Worm (Caenorhabditis elegans) whole organism, L3 larva: Measurements from ENCODE around the gene F32A11.1.

Experiments
- R02D3.7 ChIP-seq: fragments of 150-350 bp; optimal IDR thresholded peaks from 2 replicates; lab custom pipeline; 2014; ENCODE audit warnings: missing biosample characterization, missing genetic modification characterization
- ZK546.5 ChIP-seq: sonication (generic microtip); optimal IDR thresholded peaks from 2 replicates; lab custom pipeline; 2017; ENCODE audit warnings: missing biosample characterization, missing genetic modification characterization
- aly-2 ChIP-seq: fragments of 150-350 bp; optimal IDR thresholded peaks from 2 replicates; lab custom pipeline; 2014; ENCODE audit warnings: missing biosample characterization, missing genetic modification characterization
- ama-1 ChIP-seq: fragments of 150-350 bp; optimal IDR thresholded peaks from 2 replicates; lab custom pipeline; 2018
- ceh-28 ChIP-seq: fragments of 150-350 bp; optimal IDR thresholded peaks from 2 replicates; lab custom pipeline; 2014; ENCODE audit warnings: missing biosample characterization, missing genetic modification reagents, missing genetic modification characterization
- ceh-82 ChIP-seq: fragments of 150-350 bp; optimal IDR thresholded peaks from 2 replicates; lab custom pipeline; 2014; ENCODE audit warnings: missing biosample characterization, missing genetic modification characterization
- ceh-9 ChIP-seq: sonication (generic microtip); optimal IDR thresholded peaks from 2 replicates; lab custom pipeline; 2018; ENCODE audit warnings: missing biosample characterization, missing genetic modification characterization
- daf-12 ChIP-seq: fragments of 150-350 bp; optimal IDR thresholded peaks from 2 replicates; lab custom pipeline; 2014; ENCODE audit warnings: missing biosample characterization, missing genetic modification reagents, missing genetic modification characterization
- egl-27 ChIP-seq: sonication (generic microtip); optimal IDR thresholded peaks from 4 replicates; lab custom pipeline; 2017; ENCODE audit warnings: missing biosample characterization, missing genetic modification reagents, missing genetic modification characterization
- egl-5 ChIP-seq: fragments of 150-350 bp; optimal IDR thresholded peaks from 2 replicates; lab custom pipeline; 2017; ENCODE audit warnings: missing biosample characterization, missing genetic modification reagents, missing genetic modification characterization, inconsistent platforms
- elt-1 ChIP-seq: fragments of 150-350 bp; optimal IDR thresholded peaks from 2 replicates; lab custom pipeline; 2014; ENCODE audit warnings: missing biosample characterization, missing genetic modification characterization
- elt-2 ChIP-seq: sonication (generic microtip); optimal IDR thresholded peaks from 2 replicates; lab custom pipeline; 2016; ENCODE audit warnings: missing genetic modification reagents, mild to moderate bottlenecking, missing genetic modification characterization, missing compliant biosample characterization
- elt-3 ChIP-seq, 3 experiments: fragments of 150-350 bp in 1 of 3; sonication (generic microtip) in 2 of 3; optimal IDR thresholded peaks; 2 replicates in 2 of 3; 4 replicates in 1 of 3; lab custom pipeline; 2014 to 2017; ENCODE audit warnings: missing biosample characterization in 3 of 3, missing genetic modification characterization in 3 of 3
- eor-1 ChIP-seq, 2 experiments: fragments of 150-350 bp; optimal IDR thresholded peaks; 2 replicates each; lab custom pipeline; 2014 to 2018; ENCODE audit warnings: missing biosample characterization in 2 of 2, missing genetic modification characterization in 2 of 2
- fkh-10 ChIP-seq: sonication (generic microtip); optimal IDR thresholded peaks from 2 replicates; lab custom pipeline; 2017; ENCODE audit warnings: missing biosample characterization, missing genetic modification reagents, missing genetic modification characterization
- fkh-2 ChIP-seq: fragments of 150-350 bp; optimal IDR thresholded peaks from 2 replicates; lab custom pipeline; 2014; ENCODE audit warnings: missing biosample characterization, missing genetic modification reagents, missing genetic modification characterization
- fos-1 ChIP-seq: fragments of 150-350 bp; optimal IDR thresholded peaks from 2 replicates; lab custom pipeline; 2014; ENCODE audit warnings: missing biosample characterization, missing genetic modification characterization
- hmg-11 ChIP-seq: sonication (generic microtip); optimal IDR thresholded peaks from 2 replicates; lab custom pipeline; 2016; ENCODE audit warnings: missing genetic modification characterization, missing compliant biosample characterization
- jun-1 ChIP-seq: fragments of 150-350 bp; optimal IDR thresholded peaks from 2 replicates; lab custom pipeline; 2014; ENCODE audit warnings: missing biosample characterization, missing genetic modification reagents, missing genetic modification characterization
- lin-15B ChIP-seq: fragments of 150-350 bp; optimal IDR thresholded peaks from 2 replicates; lab custom pipeline; 2014; ENCODE audit warnings: missing biosample characterization, missing genetic modification characterization
- lin-39 ChIP-seq: fragments of 150-350 bp; optimal IDR thresholded peaks from 2 replicates; lab custom pipeline; 2018; ENCODE audit warnings: missing biosample characterization, missing genetic modification reagents, missing genetic modification characterization
- lsy-12 ChIP-seq: sonication (generic microtip); optimal IDR thresholded peaks from 2 replicates; lab custom pipeline; 2016; ENCODE audit warnings: mild to moderate bottlenecking, missing genetic modification characterization, missing compliant biosample characterization
- mdl-1 ChIP-seq: fragments of 150-350 bp; optimal IDR thresholded peaks from 2 replicates; lab custom pipeline; 2014; ENCODE audit warnings: missing biosample characterization, missing genetic modification characterization
- mml-1 ChIP-seq: fragments of 150-350 bp; sonication (generic microtip); optimal IDR thresholded peaks from 3 replicates; lab custom pipeline; 2014; ENCODE audit warnings: missing biosample characterization, missing genetic modification characterization
- nfya-1 ChIP-seq: sonication (generic microtip); optimal IDR thresholded peaks from 2 replicates; lab custom pipeline; 2017; ENCODE audit warnings: missing genetic modification characterization, mild to moderate bottlenecking, missing compliant biosample characterization, antibody characterized with exemption, moderate library complexity; ENCODE audit not compliant: insufficient read depth
- nhr-11 ChIP-seq: fragments of 150-350 bp; optimal IDR thresholded peaks from 2 replicates; lab custom pipeline; 2014; ENCODE audit warnings: missing biosample characterization, missing genetic modification characterization
- nhr-12 ChIP-seq: fragments of 150-350 bp; optimal IDR thresholded peaks from 2 replicates; lab custom pipeline; 2014; ENCODE audit warnings: missing biosample characterization, missing genetic modification characterization
- nhr-23 ChIP-seq: fragments of 150-350 bp; optimal IDR thresholded peaks from 2 replicates; lab custom pipeline; 2014; ENCODE audit warnings: missing biosample characterization, missing genetic modification reagents, missing genetic modification characterization
- nhr-237 ChIP-seq: fragments of 150-350 bp; optimal IDR thresholded peaks from 2 replicates; lab custom pipeline; 2014; ENCODE audit warnings: missing biosample characterization, missing genetic modification characterization
- nhr-25 ChIP-seq: sonication (generic microtip); optimal IDR thresholded peaks from 2 replicates; lab custom pipeline; 2017; ENCODE audit warnings: missing biosample characterization, missing genetic modification characterization
- nhr-28 ChIP-seq: fragments of 150-350 bp; optimal IDR thresholded peaks from 2 replicates; lab custom pipeline; 2014; ENCODE audit warnings: missing biosample characterization, missing genetic modification characterization
- nhr-67 ChIP-seq: fragments of 150-350 bp; optimal IDR thresholded peaks from 2 replicates; lab custom pipeline; 2014; ENCODE audit warnings: missing biosample characterization, missing genetic modification characterization
- nhr-76 ChIP-seq: fragments of 150-350 bp; sonication (generic microtip); optimal IDR thresholded peaks from 5 replicates; lab custom pipeline; 2014; ENCODE audit warnings: missing biosample characterization, missing genetic modification characterization
- nhr-77 ChIP-seq: fragments of 150-350 bp; optimal IDR thresholded peaks from 2 replicates; lab custom pipeline; 2014; ENCODE audit warnings: missing biosample characterization, missing genetic modification characterization
- pha-4 ChIP-seq: fragments of 150-350 bp; optimal IDR thresholded peaks from 2 replicates; lab custom pipeline; 2014; ENCODE audit warnings: missing biosample characterization, missing genetic modification reagents, missing genetic modification characterization
- pqm-1 ChIP-seq: fragments of 150-350 bp; optimal IDR thresholded peaks from 2 replicates; lab custom pipeline; 2017; ENCODE audit warnings: missing biosample characterization, missing genetic modification characterization, inconsistent platforms
- skn-1 ChIP-seq: fragments of 150-350 bp; optimal IDR thresholded peaks from 2 replicates; lab custom pipeline; 2014; ENCODE audit warnings: missing biosample characterization, missing genetic modification characterization
- snpc-4 ChIP-seq: fragments of 150-350 bp; optimal IDR thresholded peaks from 2 replicates; lab custom pipeline; 2014; ENCODE audit warnings: missing biosample characterization, missing genetic modification characterization
- tbx-2 ChIP-seq: sonication (generic microtip); optimal IDR thresholded peaks from 2 replicates; lab custom pipeline; 2016; ENCODE audit warnings: mild to moderate bottlenecking, missing genetic modification characterization, missing compliant biosample characterization
- unc-62 ChIP-seq: fragments of 150-350 bp; sonication (generic microtip); optimal IDR thresholded peaks from 4 replicates; lab custom pipeline; 2014; ENCODE audit warnings: missing biosample characterization, missing genetic modification reagents, missing genetic modification characterization
- zag-1 ChIP-seq: fragments of 150-350 bp; optimal IDR thresholded peaks from 2 replicates; lab custom pipeline; 2014; ENCODE audit warnings: missing biosample characterization, missing genetic modification characterization
- ztf-11 ChIP-seq: fragments of 150-350 bp; optimal IDR thresholded peaks from 2 replicates; lab custom pipeline; 2014; ENCODE audit warnings: missing biosample characterization, missing genetic modification characterization
- ztf-4 ChIP-seq: fragments of 150-350 bp; optimal IDR thresholded peaks from 2 replicates; lab custom pipeline; 2014; ENCODE audit warnings: missing biosample characterization, missing genetic modification characterization

F32A11.1 gene

ce11 chrII:13189363-13189762 is 32.2 kb downstream of the F32A11.1 start:
- TF ChIP-seq hmg-11 (tag; lab: Kevin White, UChicago) = peak; percentile 35
- TF ChIP-seq lin-39 (tag; lab: Kevin White, UChicago) = peak; percentile 86
- peak; percentile 79 for TF ChIP-seq pha-4
- TF ChIP-seq fkh-2 = no peak
- no peak for TF ChIP-seq nhr-77 (tag; lab: Kevin White, UChicago)
- TF ChIP-seq nhr-25 (tag; lab: Kevin White, UChicago) = peak; percentile 61
- peak; percentile 7 for TF ChIP-seq egl-5 (tag; lab: Kevin White, UChicago)
- no peak for TF ChIP-seq lsy-12 (tag; lab: Kevin White, UChicago)
- TF ChIP-seq daf-12 (tag; lab: Kevin White, UChicago) = no peak
- no peak for TF ChIP-seq nhr-28 (tag; lab: Kevin White, UChicago)
- no peak for TF ChIP-seq aly-2 (tag; lab: Kevin White, UChicago)
- no peak for TF ChIP-seq nhr-67 (tag; lab: Kevin White, UChicago)
- TF ChIP-seq snpc-4 (tag; lab: Kevin White, UChicago) = peak; percentile 8
- peak; percentile 70 for TF ChIP-seq unc-62 (GFP tag; lab: Kevin White, UChicago)
- peak; percentile 14 for TF ChIP-seq lin-15B (tag; lab: Kevin White, UChicago)

DNA sequence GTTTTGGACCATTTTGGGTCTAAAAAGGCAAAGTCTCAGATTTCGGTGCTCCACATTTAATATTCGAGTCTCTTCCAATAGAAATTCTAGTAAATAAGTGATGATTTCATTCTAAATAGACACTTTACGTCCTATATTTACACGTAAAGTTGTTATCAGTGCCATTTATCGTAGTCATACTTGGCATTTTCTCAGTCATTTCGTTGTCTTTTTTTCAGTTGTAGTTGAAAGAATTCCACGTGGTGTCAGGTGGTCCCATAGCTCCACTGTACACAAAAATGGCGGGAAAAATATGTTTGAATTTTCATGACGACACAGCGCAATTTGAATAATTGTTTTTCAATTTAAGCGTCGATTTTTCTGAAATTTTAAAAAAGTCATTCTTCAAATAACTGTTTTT is 33.3 kb downstream of the F32A11.1 start:
- no peak for TF ChIP-seq ztf-4 (tag; lab: Kevin White, UChicago)
- TF ChIP-seq pqm-1 (tag; lab: Kevin White, UChicago) = peak; percentile 58
- TF ChIP-seq skn-1 = no peak
- no peak for TF ChIP-seq fos-1
- TF ChIP-seq elt-2 (tag; lab: Kevin White, UChicago) = peak; percentile 70
- TF ChIP-seq snpc-4 (tag; lab: Kevin White, UChicago) = no peak
- TF ChIP-seq nhr-67 (tag; lab: Kevin White, UChicago) = no peak
- TF ChIP-seq jun-1 (tag; lab: Kevin White, UChicago) = no peak
- TF ChIP-seq nhr-28 (tag; lab: Kevin White, UChicago) = no peak
- TF ChIP-seq tbx-2 (tag; lab: Kevin White, UChicago) = no peak
- TF ChIP-seq fkh-2 = no peak
- no peak for TF ChIP-seq hmg-11 (tag; lab: Kevin White, UChicago)
- peak; percentile 37 for TF ChIP-seq pha-4
- TF ChIP-seq, all 47 proteins: peak for 3

ce11 chrII:13193563-13194103 is 36.5 kb downstream of the F32A11.1 start:
- TF ChIP-seq ZK546.5 (tag; lab: Kevin White, UChicago) = no peak
- TF ChIP-seq elt-2 (tag; lab: Kevin White, UChicago) = no peak
- TF ChIP-seq fkh-2 = no peak
- TF ChIP-seq unc-62 (GFP tag; lab: Kevin White, UChicago) = no peak
- no peak for TF ChIP-seq nhr-28 (tag; lab: Kevin White, UChicago)
- TF ChIP-seq nhr-76 (tag; lab: Kevin White, UChicago) = no peak
- no peak for TF ChIP-seq pha-4
- no peak for TF ChIP-seq ceh-9
- no peak for TF ChIP-seq ztf-11 (tag; lab: Kevin White, UChicago)
- TF ChIP-seq nhr-67 (tag; lab: Kevin White, UChicago) = no peak
- no peak for TF ChIP-seq zag-1 (tag; lab: Kevin White, UChicago)
- no peak for TF ChIP-seq tbx-2 (tag; lab: Kevin White, UChicago)
- TF ChIP-seq nhr-237 = no peak
- TF ChIP-seq, all 47 proteins: peak for 0

DNA sequence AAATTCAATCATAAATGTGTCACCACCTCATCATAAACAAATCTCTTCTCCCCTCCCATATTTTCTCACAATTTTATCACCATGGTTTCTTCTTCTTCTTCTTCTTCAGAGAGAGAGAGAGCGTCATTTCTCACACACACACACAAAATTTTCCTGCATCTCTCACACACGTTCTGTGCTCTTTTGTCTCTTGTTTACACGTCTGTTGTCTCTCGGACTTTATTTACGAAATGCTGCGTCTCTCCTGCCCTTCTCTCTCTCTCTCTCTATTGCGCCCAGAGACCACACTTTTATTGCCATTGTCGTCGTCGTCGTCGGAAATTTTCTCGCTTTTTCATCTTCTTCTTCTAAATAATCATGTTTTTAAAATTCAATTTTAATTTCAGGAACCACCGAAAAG is 38.0 kb downstream of the F32A11.1 start, which contains the start of gene lec-1:
lec-1 (plus strand) TSS at position 387 of the 400 bp plus-strand sequence.
- TF ChIP-seq R02D3.7 (tag; lab: Kevin White, UChicago) = no peak
- TF ChIP-seq nfya-1 (tag; lab: Kevin White, UChicago) = peak; percentile 74
- TF ChIP-seq elt-1 (tag; lab: Kevin White, UChicago) = no peak
- peak; percentile 12 for TF ChIP-seq lin-15B (tag; lab: Kevin White, UChicago)
- no peak for TF ChIP-seq ZK546.5 (tag; lab: Kevin White, UChicago)
- no peak for TF ChIP-seq nhr-25 (tag; lab: Kevin White, UChicago)
- TF ChIP-seq nhr-237 = no peak
- TF ChIP-seq egl-27 (tag; lab: Kevin White, UChicago) = no peak
- peak; percentile 3 for TF ChIP-seq unc-62 (GFP tag; lab: Kevin White, UChicago)
- TF ChIP-seq eor-1 (tag; optimal IDR thresholded peaks at IDR 0.05; lab: Kevin White, UChicago) = no peak
- TF ChIP-seq mml-1 (tag; lab: Kevin White, UChicago) = no peak
- no peak for TF ChIP-seq nhr-77 (tag; lab: Kevin White, UChicago)
- no peak for TF ChIP-seq jun-1 (tag; lab: Kevin White, UChicago)
- no peak for TF ChIP-seq lsy-12 (tag; lab: Kevin White, UChicago)
- TF ChIP-seq nhr-28 (tag; lab: Kevin White, UChicago) = no peak
- no peak for TF ChIP-seq ceh-28
- peak; percentile 57 for TF ChIP-seq elt-2 (tag; lab: Kevin White, UChicago)
- no peak for TF ChIP-seq nhr-12
- peak; percentile 35 for TF ChIP-seq fkh-10
- TF ChIP-seq daf-12 (tag; lab: Kevin White, UChicago) = no peak
- TF ChIP-seq mdl-1 (tag; lab: Kevin White, UChicago) = no peak
- no peak for TF ChIP-seq nhr-67 (tag; lab: Kevin White, UChicago)
- peak; percentile 67 for TF ChIP-seq pqm-1 (tag; lab: Kevin White, UChicago)
- TF ChIP-seq ztf-4 (tag; lab: Kevin White, UChicago) = no peak
- TF ChIP-seq skn-1 = no peak
- TF ChIP-seq nhr-11 (tag; lab: Kevin White, UChicago) = no peak
- TF ChIP-seq lin-39 (tag; lab: Kevin White, UChicago) = no peak
- TF ChIP-seq fkh-2 = peak; percentile 52
- peak; percentile 41 for TF ChIP-seq ama-1
- peak; percentile 98 for TF ChIP-seq pha-4
- TF ChIP-seq nhr-23 (tag; lab: Kevin White, UChicago) = peak; percentile 1
- no peak for TF ChIP-seq tbx-2 (tag; lab: Kevin White, UChicago)
- TF ChIP-seq ceh-82 (tag; lab: Kevin White, UChicago) = no peak
- TF ChIP-seq elt-3 (tag; optimal IDR thresholded peaks at IDR 0.05; lab: Kevin White, UChicago) = no peak
- TF ChIP-seq fos-1 = no peak
